Worm (Caenorhabditis elegans) whole organism, L4 larva: ENCODE measurements around the gene blos-8.

Experiments used
- F26F4.8 ChIP-seq: fragments of 200-800 bp; sonication (Bioruptor generic); conservative IDR thresholded peaks from 2 replicates; pipeline ENCODE4 v1.3.6; 2022; ENCODE audit warnings: missing genetic modification characterization, missing compliant biosample characterization
- F37D6.2 ChIP-seq: sonication (generic microtip); optimal IDR thresholded peaks from 2 replicates; lab custom pipeline; 2016; ENCODE audit warnings: mild to moderate bottlenecking, missing genetic modification characterization, missing compliant biosample characterization
- F49E8.2 ChIP-seq: sonication (generic microtip); optimal IDR thresholded peaks from 2 replicates; lab custom pipeline; 2016; ENCODE audit warnings: missing compliant biosample characterization, mild to moderate bottlenecking, missing genetic modification characterization, borderline replicate concordance
- Y105C5A.15 ChIP-seq: fragments of 200-800 bp; sonication (Bioruptor generic); IDR thresholded peaks from 2 replicates; pipeline ENCODE4 v1.3.6; 2022; ENCODE audit warnings: missing genetic modification characterization, missing compliant biosample characterization
- Y5F2A.4 ChIP-seq: fragments of 200-800 bp; sonication (Bioruptor generic); optimal IDR thresholded peaks from 2 replicates; lab custom pipeline; 2018; ENCODE audit warnings: mild to moderate bottlenecking, missing genetic modification characterization, missing compliant biosample characterization
- aha-1 ChIP-seq: fragments of 150-350 bp; peaks from one replicate; lab custom pipeline; 2014; ENCODE audit warnings: missing biosample characterization, missing genetic modification characterization
- ama-1 ChIP-seq: fragments of 150-350 bp; optimal IDR thresholded peaks from 2 replicates; lab custom pipeline; 2014; ENCODE audit warnings: inconsistent platforms, mixed read lengths
- ceh-20 ChIP-seq: fragments of 200-800 bp; sonication (Bioruptor generic); IDR thresholded peaks from 2 replicates; pipeline ENCODE4 v1.3.6; 2022; ENCODE audit warnings: missing genetic modification reagents, missing genetic modification characterization, missing compliant biosample characterization
- ceh-28 ChIP-seq: fragments of 150-350 bp; optimal IDR thresholded peaks from 2 replicates; lab custom pipeline; 2014; ENCODE audit warnings: missing biosample characterization, missing genetic modification reagents, missing genetic modification characterization
- ceh-32 ChIP-seq: sonication (generic microtip); optimal IDR thresholded peaks from 2 replicates; lab custom pipeline; 2016; ENCODE audit warnings: mild to moderate bottlenecking, missing genetic modification characterization, missing compliant biosample characterization; ENCODE audit not compliant: poor library complexity
- ces-1 ChIP-seq: fragments of 150-350 bp; sonication (generic microtip); optimal IDR thresholded peaks from 4 replicates; lab custom pipeline; 2014; ENCODE audit warnings: missing biosample characterization, missing genetic modification reagents, missing genetic modification characterization
- daf-12 ChIP-seq: fragments of 150-350 bp; optimal IDR thresholded peaks from 2 replicates; lab custom pipeline; 2014; ENCODE audit warnings: missing biosample characterization, missing genetic modification reagents, missing genetic modification characterization
- daf-16 ChIP-seq, 3 experiments: sonication (generic microtip); optimal IDR thresholded peaks; 2 replicates each; lab custom pipeline; 2016 to 2017; ENCODE audit warnings: missing genetic modification characterization in 3 of 3, missing genetic modification reagents in 3 of 3, mild to moderate bottlenecking in 2 of 3, missing compliant biosample characterization in 2 of 3, missing biosample characterization in 1 of 3, moderate library complexity in 1 of 3
- dmd-6 ChIP-seq: fragments of 200-800 bp; sonication (Bioruptor generic); IDR thresholded peaks from 2 replicates; pipeline ENCODE4 v1.3.6; 2022; ENCODE audit warnings: missing genetic modification reagents, missing genetic modification characterization, missing compliant biosample characterization
- dmd-8 ChIP-seq: fragments of 200-800 bp; sonication (Bioruptor generic); IDR thresholded peaks from 2 replicates; pipeline ENCODE4 v1.3.6; 2022; ENCODE audit warnings: missing genetic modification characterization, missing compliant biosample characterization
- dpl-1 ChIP-seq: fragments of 150-350 bp; optimal IDR thresholded peaks from 2 replicates; lab custom pipeline; 2014; ENCODE audit warnings: missing biosample characterization, missing genetic modification reagents, missing genetic modification characterization
- dve-1 ChIP-seq: sonication (generic microtip); optimal IDR thresholded peaks from 2 replicates; lab custom pipeline; 2017; ENCODE audit warnings: antibody characterized with exemption, mild to moderate bottlenecking, missing genetic modification characterization, missing compliant biosample characterization; ENCODE audit not compliant: insufficient read depth
- egl-43 ChIP-seq: fragments of 200-800 bp; sonication (Bioruptor generic); IDR thresholded peaks from 2 replicates; pipeline ENCODE4 v1.3.6; 2022; ENCODE audit warnings: missing genetic modification reagents, missing genetic modification characterization, missing compliant biosample characterization
- fos-1 ChIP-seq: fragments of 150-350 bp; optimal IDR thresholded peaks from 2 replicates; lab custom pipeline; 2014; ENCODE audit warnings: missing biosample characterization, missing genetic modification characterization
- gei-8 ChIP-seq: fragments of 200-800 bp; sonication (Bioruptor generic); optimal IDR thresholded peaks from 2 replicates; lab custom pipeline; 2018; ENCODE audit warnings: mild to moderate bottlenecking, missing genetic modification characterization, missing compliant biosample characterization
- hlh-11 ChIP-seq: fragments of 200-800 bp; sonication (Bioruptor generic); optimal IDR thresholded peaks from 2 replicates; lab custom pipeline; 2018; ENCODE audit warnings: mild to moderate bottlenecking, missing genetic modification characterization, missing compliant biosample characterization
- jun-1 ChIP-seq: fragments of 150-350 bp; optimal IDR thresholded peaks from 2 replicates; lab custom pipeline; 2014; ENCODE audit warnings: missing biosample characterization, missing genetic modification reagents, missing genetic modification characterization
- lin-1 ChIP-seq: fragments of 200-800 bp; sonication (Bioruptor generic); IDR thresholded peaks from 2 replicates; pipeline ENCODE4 v1.3.6; 2022; ENCODE audit warnings: missing genetic modification reagents, missing genetic modification characterization, missing compliant biosample characterization
- lin-13 ChIP-seq: fragments of 150-350 bp; optimal IDR thresholded peaks from 2 replicates; lab custom pipeline; 2014; ENCODE audit warnings: missing biosample characterization, missing genetic modification reagents, missing genetic modification characterization
- lin-15B ChIP-seq: fragments of 150-350 bp; sonication (generic microtip); optimal IDR thresholded peaks from 3 replicates; lab custom pipeline; 2014; ENCODE audit warnings: missing biosample characterization, missing genetic modification characterization
- lin-29 ChIP-seq: fragments of 200-800 bp; sonication (Bioruptor generic); IDR thresholded peaks from 2 replicates; pipeline ENCODE4 v1.3.6; 2022; ENCODE audit warnings: missing genetic modification reagents, missing genetic modification characterization, missing compliant biosample characterization
- lir-3 ChIP-seq: sonication (generic microtip); optimal IDR thresholded peaks from 2 replicates; lab custom pipeline; 2016; ENCODE audit warnings: mild to moderate bottlenecking, missing genetic modification characterization, missing compliant biosample characterization
- madf-9 ChIP-seq: fragments of 200-800 bp; sonication (Bioruptor generic); conservative IDR thresholded peaks from 2 replicates; pipeline ENCODE4 v1.3.6; 2022; ENCODE audit warnings: missing genetic modification reagents, missing genetic modification characterization, missing compliant biosample characterization
- mes-2 ChIP-seq: sonication (generic microtip); optimal IDR thresholded peaks from 2 replicates; lab custom pipeline; 2016; ENCODE audit warnings: missing genotype, mild to moderate bottlenecking, missing genetic modification characterization, missing compliant biosample characterization; ENCODE audit not compliant: poor library complexity, severe bottlenecking
- mxl-2 ChIP-seq: fragments of 200-800 bp; sonication (Bioruptor generic); conservative IDR thresholded peaks from 2 replicates; pipeline ENCODE4 v1.3.6; 2022; ENCODE audit warnings: missing genetic modification reagents, missing genetic modification characterization, missing compliant biosample characterization
- mxl-3 ChIP-seq: fragments of 200-800 bp; sonication (Bioruptor generic); optimal IDR thresholded peaks from 2 replicates; lab custom pipeline; 2018; ENCODE audit warnings: mild to moderate bottlenecking, missing genetic modification characterization, missing compliant biosample characterization
- nhr-102 ChIP-seq: sonication (generic microtip); optimal IDR thresholded peaks from 2 replicates; lab custom pipeline; 2016; ENCODE audit warnings: mild to moderate bottlenecking, missing genetic modification characterization, moderate library complexity, missing compliant biosample characterization
- nhr-237 ChIP-seq: sonication (generic microtip); optimal IDR thresholded peaks from 2 replicates; lab custom pipeline; 2017; ENCODE audit warnings: missing biosample characterization, missing genetic modification characterization
- nhr-28 ChIP-seq: fragments of 150-350 bp; optimal IDR thresholded peaks from 2 replicates; lab custom pipeline; 2014; ENCODE audit warnings: missing biosample characterization, missing genetic modification characterization
- nhr-42 ChIP-seq: fragments of 200-800 bp; sonication (Bioruptor generic); IDR thresholded peaks from 2 replicates; pipeline ENCODE4 v1.3.6; 2022; ENCODE audit warnings: missing genetic modification characterization, missing compliant biosample characterization
- nhr-76 ChIP-seq: fragments of 150-350 bp; optimal IDR thresholded peaks from 2 replicates; lab custom pipeline; 2014; ENCODE audit warnings: missing biosample characterization, missing genetic modification characterization
- nhr-77 ChIP-seq: fragments of 150-350 bp; optimal IDR thresholded peaks from 2 replicates; lab custom pipeline; 2014; ENCODE audit warnings: missing biosample characterization, missing genetic modification characterization
- php-3 ChIP-seq: fragments of 200-800 bp; sonication (Bioruptor generic); IDR thresholded peaks from 2 replicates; pipeline ENCODE4 v1.3.6; 2022; ENCODE audit warnings: missing genetic modification reagents, missing genetic modification characterization, missing compliant biosample characterization
- pqm-1 ChIP-seq: sonication (generic microtip); optimal IDR thresholded peaks from 2 replicates; lab custom pipeline; 2017; ENCODE audit warnings: missing biosample characterization, missing genetic modification characterization
- sdz-12 ChIP-seq: fragments of 200-800 bp; sonication (Bioruptor generic); optimal IDR thresholded peaks from 2 replicates; lab custom pipeline; 2018; ENCODE audit warnings: mild to moderate bottlenecking, missing genetic modification characterization, missing compliant biosample characterization
- tra-1 ChIP-seq: fragments of 200-800 bp; sonication (Bioruptor generic); IDR thresholded peaks from 2 replicates; pipeline ENCODE4 v1.3.6; 2022; ENCODE audit warnings: missing genetic modification reagents, missing genetic modification characterization, missing compliant biosample characterization
- unc-39 ChIP-seq: sonication (generic microtip); optimal IDR thresholded peaks from 2 replicates; lab custom pipeline; 2017; ENCODE audit warnings: missing biosample characterization, missing genetic modification characterization
- zfp-3 ChIP-seq: fragments of 200-800 bp; sonication (Bioruptor generic); conservative IDR thresholded peaks from 2 replicates; pipeline ENCODE4 v1.3.6; 2022; ENCODE audit warnings: missing genetic modification reagents, missing genetic modification characterization, missing compliant biosample characterization
- zip-11 ChIP-seq: fragments of 200-800 bp; sonication (Bioruptor generic); IDR thresholded peaks from 2 replicates; pipeline ENCODE4 v1.3.6; 2022; ENCODE audit warnings: missing genetic modification characterization, missing compliant biosample characterization

Gene blos-8

DNA sequence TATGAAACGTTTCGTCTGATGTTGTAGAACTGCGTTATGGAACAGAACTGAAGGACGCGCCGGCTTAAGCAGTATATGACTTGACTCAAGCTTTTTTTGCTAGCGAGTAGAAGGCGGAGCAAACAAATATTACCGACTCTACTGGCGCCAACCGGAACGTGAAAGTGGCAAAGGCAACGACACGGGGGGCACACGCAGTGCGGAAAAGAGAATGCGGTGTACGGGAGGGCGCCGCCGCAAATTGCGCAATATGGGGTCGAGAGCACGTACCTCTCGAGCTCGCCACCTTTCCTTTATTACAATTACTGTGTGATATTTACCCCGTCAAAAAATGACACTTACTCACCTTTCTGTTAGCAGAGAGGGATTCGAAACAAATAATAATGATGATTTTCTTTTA lies 15.8 kb downstream of the blos-8 start, which contains the start of gene pqn-36 (continued):
- TF ChIP-seq nhr-28 (tag; lab: Kevin White, UChicago), result no peak

DNA sequence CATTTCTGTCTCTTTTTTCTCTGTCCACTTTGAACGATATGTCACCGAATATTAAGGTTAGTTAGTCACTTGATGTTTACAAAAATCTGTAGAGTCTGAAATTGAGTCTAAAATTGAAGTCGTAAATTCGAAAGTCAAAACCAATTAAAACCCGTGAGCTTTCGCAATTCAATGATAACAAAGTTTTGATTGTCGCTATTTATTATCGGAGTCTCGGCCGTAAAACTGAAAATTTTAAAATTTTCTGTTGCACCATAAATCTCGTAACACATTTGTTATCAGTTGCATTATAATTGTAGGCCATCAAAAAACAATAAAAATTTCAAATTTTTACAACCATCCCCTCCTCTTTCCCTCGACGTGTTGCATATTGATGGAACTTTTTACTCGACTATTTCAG lies 22.4 kb downstream of the blos-8 start:
- TF ChIP-seq sdz-12 (GFP tag; lab: Kevin White, UChicago), result no peak
- peak; percentile 64 for TF ChIP-seq dmd-6 (GFP tag; lab: Robert Waterston, UW)
- TF ChIP-seq gei-8, result no peak
- peak; percentile 56; the same call in 1 of the 2 replicates for TF ChIP-seq lin-1
- no peak for TF ChIP-seq lin-13 (GFP tag; lab: Kevin White, UChicago)
- TF ChIP-seq nhr-102 (tag; lab: Kevin White, UChicago), result no peak
- TF ChIP-seq aha-1 (tag; lab: Kevin White, UChicago), result peak; percentile 55
- TF ChIP-seq jun-1, result no peak
- no peak for TF ChIP-seq lir-3
- TF ChIP-seq Y105C5A.15 (GFP tag; lab: Robert Waterston, UW), result no peak
- no peak for TF ChIP-seq madf-9 (GFP tag; lab: Robert Waterston, UW)
- no peak for TF ChIP-seq mxl-3
- peak; percentile 33 for TF ChIP-seq nhr-77
- no peak for TF ChIP-seq daf-16 (GFP tag; optimal IDR thresholded peaks at IDR 0.05; lab: Kevin White, UChicago)
- peak; percentile 81 for TF ChIP-seq daf-16 (tag; optimal IDR thresholded peaks at IDR 0.05; lab: Kevin White, UChicago)
- no peak for TF ChIP-seq ceh-28
- TF ChIP-seq unc-39 (tag; lab: Kevin White, UChicago), result no peak
- no peak for TF ChIP-seq nhr-42 (GFP tag; lab: Robert Waterston, UW)
- TF ChIP-seq egl-43, result no peak
- TF ChIP-seq php-3 (GFP tag; lab: Robert Waterston, UW), result peak; percentile 100
- TF ChIP-seq hlh-11 (tag; lab: Kevin White, UChicago), result peak; percentile 63
- no peak for TF ChIP-seq zip-11 (GFP tag; lab: Robert Waterston, UW)
- no peak for TF ChIP-seq mxl-2
- TF ChIP-seq dpl-1 (GFP tag; lab: Kevin White, UChicago), result no peak
- no peak for TF ChIP-seq dmd-8 (GFP tag; lab: Robert Waterston, UW)
- TF ChIP-seq tra-1 (GFP tag; lab: Robert Waterston, UW), result peak; percentile 74
- no peak for TF ChIP-seq lin-29
- peak; percentile 87 for TF ChIP-seq dve-1 (tag; lab: Kevin White, UChicago)
- no peak for TF ChIP-seq F26F4.8 (GFP tag; lab: Robert Waterston, UW)
- TF ChIP-seq daf-12 (tag; lab: Kevin White, UChicago), result no peak
- peak; percentile 73 for TF ChIP-seq pqm-1
- no peak for TF ChIP-seq F37D6.2 (tag; lab: Kevin White, UChicago)
- peak; percentile 92 for TF ChIP-seq ceh-20
- no peak for TF ChIP-seq nhr-76 (tag; lab: Kevin White, UChicago)
- peak; percentile 72 for TF ChIP-seq nhr-28 (tag; lab: Kevin White, UChicago)
- TF ChIP-seq, all 104 proteins: peak for 12

DNA sequence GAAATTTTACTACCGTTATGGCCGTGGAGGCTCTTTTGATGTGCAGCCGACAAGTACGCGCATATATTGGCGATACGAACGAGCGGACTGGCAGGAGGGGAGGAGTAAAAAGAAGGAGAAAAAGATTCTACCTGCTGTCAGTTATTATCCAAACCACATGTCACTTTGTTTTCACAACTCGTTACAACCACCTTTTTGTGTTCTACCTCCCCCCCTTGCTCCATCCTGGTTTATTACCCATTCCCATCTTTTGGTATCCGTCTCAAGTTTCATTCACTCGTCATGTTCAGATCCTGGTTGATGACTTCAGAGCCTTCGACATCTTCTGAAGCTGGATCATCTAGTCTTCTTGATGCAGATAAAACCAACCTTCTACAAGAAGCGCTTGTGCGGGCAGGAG lies 23.4 kb downstream of the blos-8 start, which contains the start of gene psa-3:
Gene psa-3 (plus strand): TSS at position 301 of the 400 bp plus-strand sequence.
- no peak for TF ChIP-seq nhr-102 (tag; lab: Kevin White, UChicago)
- no peak for TF ChIP-seq nhr-237 (tag; lab: Kevin White, UChicago)
- no peak for TF ChIP-seq Y5F2A.4
- TF ChIP-seq F49E8.2, result no peak
- no peak for TF ChIP-seq hlh-11 (tag; lab: Kevin White, UChicago)
- no peak for TF ChIP-seq zfp-3
- no peak for TF ChIP-seq daf-16 (GFP tag; optimal IDR thresholded peaks at IDR 0.05; lab: Kevin White, UChicago)
- TF ChIP-seq daf-16 (tag; optimal IDR thresholded peaks at IDR 0.05; lab: Kevin White, UChicago), result no peak
- no peak for TF ChIP-seq egl-43
- no peak for TF ChIP-seq ama-1
- no peak for TF ChIP-seq ces-1
- no peak for TF ChIP-seq ceh-20
- TF ChIP-seq lir-3, result no peak
- no peak for TF ChIP-seq fos-1 (tag; lab: Kevin White, UChicago)
- TF ChIP-seq lin-15B, result no peak
- no peak for TF ChIP-seq ceh-32
- TF ChIP-seq mes-2 (tag; lab: Kevin White, UChicago), result no peak
